Fruit fly (Drosophila melanogaster): ENCODE data around the gene CG14383.

DNA sequence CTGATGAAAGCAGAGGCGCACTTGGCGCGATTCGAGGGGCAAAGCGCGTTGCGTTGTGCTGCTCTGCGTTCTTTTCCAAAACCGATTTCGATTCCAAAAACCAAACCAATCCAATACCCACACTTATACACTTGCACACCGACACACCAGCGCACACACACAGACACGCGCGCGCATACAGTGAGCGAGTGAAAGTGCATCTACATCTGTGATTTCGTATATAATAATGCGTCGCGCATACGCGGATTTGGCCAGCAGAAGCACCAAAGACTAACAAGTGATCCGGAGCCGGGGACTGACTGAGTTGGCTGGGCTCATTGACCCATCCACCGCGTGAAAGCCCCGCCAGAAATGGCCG, 9.9 kb upstream of the CG14383 start:
- TF ChIP-seq CG8478 (optimal IDR thresholded peaks at IDR 0.05) (no peak), CTCF (optimal IDR thresholded peaks at IDR 0.05) (no peak)
